Worm (Caenorhabditis elegans) whole organism, L2 larva: Measurements from ENCODE around the gene rgl-1.

Experiments
- elt-3 ChIP-seq: sonication (generic microtip); optimal IDR thresholded peaks from 2 replicates; lab custom pipeline; 2017; ENCODE audit warnings: missing biosample characterization, missing genetic modification characterization
- lin-39 ChIP-seq: fragments of 150-350 bp; optimal IDR thresholded peaks from 2 replicates; lab custom pipeline; 2014; ENCODE audit warnings: missing biosample characterization, missing genetic modification reagents, missing genetic modification characterization

DNA sequence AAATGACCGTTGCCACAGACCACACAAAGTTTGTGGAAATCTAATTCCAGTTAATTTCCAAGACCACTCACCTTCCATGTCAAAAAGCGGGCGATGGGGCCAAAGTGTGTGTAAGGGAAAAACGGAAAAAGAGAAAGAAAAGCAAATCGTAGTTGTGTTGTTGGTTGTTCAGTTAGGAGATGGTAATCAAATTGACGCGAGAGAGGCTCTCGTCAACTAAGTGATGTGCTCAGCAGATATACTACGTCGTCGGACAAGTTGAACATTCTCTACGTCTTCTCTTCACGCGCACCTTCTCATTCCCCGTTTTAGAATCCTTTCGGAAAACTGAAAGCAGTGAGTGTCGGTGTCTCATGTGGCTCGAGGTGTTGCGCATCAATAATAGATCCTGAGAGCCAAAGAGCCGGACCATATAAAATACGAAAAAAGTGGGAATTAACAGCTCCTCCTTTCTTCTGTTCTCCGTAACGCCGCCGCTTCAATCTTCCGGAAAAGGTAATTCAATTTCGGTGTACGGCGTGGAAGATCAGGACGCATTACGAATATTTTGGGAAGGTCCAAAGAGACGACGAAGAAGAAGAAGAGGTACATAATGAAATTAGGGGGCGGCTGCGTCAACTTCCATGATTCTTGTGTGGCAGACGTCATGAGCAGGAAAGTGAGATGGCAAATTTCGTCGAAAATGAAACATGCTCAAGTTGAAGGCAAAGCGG is 28.7 kb downstream of the rgl-1 start:
- TF ChIP-seq lin-39 (tag; lab: Kevin White, UChicago) (no peak), elt-3 (tag; lab: Kevin White, UChicago) (no peak)
